Fruit fly (Drosophila melanogaster) whole organism, embryonic: ENCODE data around the gene sro.

Experiments used
- Aef1 ChIP-seq: fragments of 200-800 bp; sonication (Bioruptor generic); IDR thresholded peaks from 3 replicates; pipeline ENCODE4 v1.3.6; 2022; ENCODE audit warnings: missing biosample characterization, missing genetic modification characterization
- Antp ChIP-seq: fragments of 200-800 bp; sonication (Bioruptor generic); optimal IDR thresholded peaks from 3 replicates; lab custom pipeline; 2016; ENCODE audit warnings: missing biosample characterization, missing genetic modification characterization
- Asciz ChIP-seq: fragments of 200-800 bp; sonication (Bioruptor generic); optimal IDR thresholded peaks from 2 replicates; lab custom pipeline; 2017; ENCODE audit warnings: missing biosample characterization, mild to moderate bottlenecking, missing genetic modification characterization, missing genetic modification reagents
- Blimp-1 ChIP-seq: fragments of 200-800 bp; sonication (Bioruptor generic); optimal IDR thresholded peaks from 3 replicates; lab custom pipeline; 2018; ENCODE audit warnings: missing biosample characterization, missing genetic modification characterization, mild to moderate bottlenecking, moderate library complexity, missing genetic modification reagents
- CG11456 ChIP-seq: fragments of 200-800 bp; sonication (Bioruptor generic); IDR thresholded peaks from 3 replicates; pipeline ENCODE4 v1.3.6; 2022; ENCODE audit warnings: missing biosample characterization, missing genetic modification characterization
- CG11560 ChIP-seq: fragments of 200-800 bp; sonication (Bioruptor generic); IDR thresholded peaks from 3 replicates; pipeline ENCODE4 v1.3.6; 2022; ENCODE audit warnings: missing biosample characterization, missing genetic modification characterization
- CG12391 ChIP-seq: fragments of 200-800 bp; sonication (Bioruptor generic); optimal IDR thresholded peaks from 3 replicates; lab custom pipeline; 2018; ENCODE audit warnings: missing biosample characterization, mild to moderate bottlenecking, missing genetic modification characterization, moderate library complexity
- CG12659 ChIP-seq: fragments of 200-800 bp; sonication (Bioruptor generic); optimal IDR thresholded peaks from 3 replicates; lab custom pipeline; 2017; ENCODE audit warnings: mild to moderate bottlenecking, missing biosample characterization, missing genetic modification reagents, missing genetic modification characterization
- CG13894 ChIP-seq: fragments of 200-800 bp; sonication (Bioruptor generic); optimal IDR thresholded peaks from 3 replicates; lab custom pipeline; 2018; ENCODE audit warnings: missing biosample characterization, mild to moderate bottlenecking, missing genetic modification characterization, moderate library complexity
- CG15696 ChIP-seq: fragments of 200-800 bp; sonication (Bioruptor generic); optimal IDR thresholded peaks from 2 replicates; lab custom pipeline; 2019; ENCODE audit warnings: missing biosample characterization, mild to moderate bottlenecking, missing genetic modification characterization, moderate library complexity
- CG1603 ChIP-seq: fragments of 200-800 bp; sonication (Bioruptor generic); optimal IDR thresholded peaks from 2 replicates; lab custom pipeline; 2019; ENCODE audit warnings: missing biosample characterization, mild to moderate bottlenecking, missing genetic modification characterization, moderate library complexity
- CG16779 ChIP-seq: fragments of 200-800 bp; sonication (Bioruptor generic); IDR thresholded peaks from 2 replicates; pipeline ENCODE4 v1.3.6; 2022; ENCODE audit warnings: missing biosample characterization, missing genetic modification characterization
- CG17328 ChIP-seq: fragments of 200-800 bp; sonication (Bioruptor generic); IDR thresholded peaks from 2 replicates; pipeline ENCODE4 v1.3.6; 2022; ENCODE audit warnings: missing biosample characterization, missing genetic modification characterization
- CG2129 ChIP-seq: fragments of 200-800 bp; sonication (Bioruptor generic); IDR thresholded peaks from 2 replicates; pipeline ENCODE4 v1.3.6; 2022; ENCODE audit warnings: missing biosample characterization, missing genetic modification characterization; ENCODE audit not compliant: partially characterized antibody
- CG32532 ChIP-seq: fragments of 200-800 bp; sonication (Bioruptor generic); IDR thresholded peaks from 2 replicates; pipeline ENCODE4 v1.3.6; 2022; ENCODE audit warnings: missing biosample characterization, missing genetic modification characterization
- CG3847 ChIP-seq: fragments of 200-800 bp; sonication (Bioruptor generic); IDR thresholded peaks from 2 replicates; pipeline ENCODE4 v1.3.6; 2022; ENCODE audit warnings: missing biosample characterization, missing genetic modification characterization
- CG5953 ChIP-seq: fragments of 200-800 bp; sonication (Bioruptor generic); IDR thresholded peaks from 2 replicates; pipeline ENCODE4 v1.3.6; 2022; ENCODE audit warnings: missing biosample characterization, missing genetic modification characterization
- CG6272 ChIP-seq: fragments of 200-800 bp; sonication (Bioruptor generic); IDR thresholded peaks from 2 replicates; pipeline ENCODE4 v1.3.6; 2022; ENCODE audit warnings: missing biosample characterization, missing genetic modification characterization
- CG9797 ChIP-seq: fragments of 200-800 bp; sonication (Bioruptor generic); optimal IDR thresholded peaks from 3 replicates; lab custom pipeline; 2018; ENCODE audit warnings: missing biosample characterization, mild to moderate bottlenecking, missing genetic modification characterization
- CHES-1-like ChIP-seq: fragments of 200-800 bp; sonication (Bioruptor generic); optimal IDR thresholded peaks from 2 replicates; lab custom pipeline; 2016; ENCODE audit warnings: missing biosample characterization, missing genetic modification characterization
- Doc3 ChIP-seq: fragments of 200-800 bp; sonication (Bioruptor generic); IDR thresholded peaks from 3 replicates; pipeline ENCODE4 v1.3.6; 2022; ENCODE audit warnings: missing biosample characterization, missing genetic modification characterization; ENCODE audit not compliant: partially characterized antibody
- Ets97D ChIP-seq: fragments of 200-800 bp; sonication (Bioruptor generic); optimal IDR thresholded peaks from 3 replicates; lab custom pipeline; 2016; ENCODE audit warnings: missing biosample characterization, missing genetic modification characterization
- HHEX ChIP-seq: fragments of 200-800 bp; sonication (Bioruptor generic); optimal IDR thresholded peaks from 3 replicates; lab custom pipeline; 2017; ENCODE audit warnings: missing biosample characterization, mild to moderate bottlenecking, missing genetic modification characterization, missing genetic modification reagents
- Hr51 ChIP-seq, 2 experiments: fragments of 200-800 bp; sonication (Bioruptor generic); optimal IDR thresholded peaks; 2 replicates in 1 of 2; 3 replicates in 1 of 2; lab custom pipeline; 2016 to 2018; ENCODE audit warnings: missing biosample characterization in 2 of 2, missing genetic modification characterization in 2 of 2, mild to moderate bottlenecking in 1 of 2, moderate library complexity in 1 of 2
- Myb ChIP-seq: fragments of 200-800 bp; sonication (Bioruptor generic); optimal IDR thresholded peaks from 2 replicates; lab custom pipeline; 2016; ENCODE audit warnings: missing biosample characterization, missing genetic modification characterization
- Nf-YB ChIP-seq: fragments of 200-800 bp; sonication (Bioruptor generic); optimal IDR thresholded peaks from 3 replicates; lab custom pipeline; 2019; ENCODE audit warnings: missing biosample characterization, mild to moderate bottlenecking, missing genetic modification characterization, moderate library complexity
- Poxn ChIP-seq: fragments of 200-800 bp; sonication (Bioruptor generic); IDR thresholded peaks from 2 replicates; pipeline ENCODE4 v1.3.6; 2022; ENCODE audit warnings: missing biosample characterization, missing genetic modification characterization
- Ravus ChIP-seq: fragments of 200-800 bp; sonication (Bioruptor generic); IDR thresholded peaks from 2 replicates; pipeline ENCODE4 v1.3.6; 2022; ENCODE audit warnings: missing biosample characterization, missing genetic modification characterization
- Side ChIP-seq: fragments of 200-800 bp; sonication (Bioruptor generic); optimal IDR thresholded peaks from 2 replicates; lab custom pipeline; 2016; ENCODE audit warnings: missing biosample characterization, missing genetic modification characterization
- Six4 ChIP-seq: fragments of 200-800 bp; sonication (Bioruptor generic); optimal IDR thresholded peaks from 2 replicates; lab custom pipeline; 2016; ENCODE audit warnings: missing biosample characterization, missing genetic modification characterization
- Usf ChIP-seq: fragments of 200-800 bp; sonication (Bioruptor generic); optimal IDR thresholded peaks from 2 replicates; lab custom pipeline; 2017; ENCODE audit warnings: missing genotype, missing biosample characterization, missing genetic modification characterization
- ab ChIP-seq: fragments of 200-800 bp; sonication (Bioruptor generic); optimal IDR thresholded peaks from 2 replicates; lab custom pipeline; 2016; ENCODE audit warnings: missing biosample characterization, missing genetic modification characterization
- ash1 ChIP-seq: fragments of 200-800 bp; sonication (Bioruptor generic); optimal IDR thresholded peaks from 2 replicates; lab custom pipeline; 2018; ENCODE audit warnings: missing biosample characterization, mild to moderate bottlenecking, missing genetic modification characterization
- bcd ChIP-seq: fragments of 200-800 bp; sonication (Bioruptor generic); optimal IDR thresholded peaks from 2 replicates; lab custom pipeline; 2017; ENCODE audit warnings: missing biosample characterization, mild to moderate bottlenecking, missing genetic modification characterization
- btn ChIP-seq: fragments of 200-800 bp; sonication (Bioruptor generic); optimal IDR thresholded peaks from 2 replicates; lab custom pipeline; 2016; ENCODE audit warnings: missing biosample characterization, missing genetic modification characterization
- chn ChIP-seq: fragments of 200-800 bp; sonication (Bioruptor generic); optimal IDR thresholded peaks from 2 replicates; lab custom pipeline; 2016; ENCODE audit warnings: missing biosample characterization, missing genetic modification characterization
- dm ChIP-seq: fragments of 200-800 bp; sonication (Bioruptor generic); optimal IDR thresholded peaks from 3 replicates; lab custom pipeline; 2016; ENCODE audit warnings: missing biosample characterization, missing genetic modification characterization
- dmrt99B ChIP-seq: fragments of 200-800 bp; sonication (Bioruptor generic); optimal IDR thresholded peaks from 2 replicates; lab custom pipeline; 2018; ENCODE audit warnings: missing biosample characterization, mild to moderate bottlenecking, missing genetic modification characterization, moderate library complexity
- gem ChIP-seq: fragments of 200-800 bp; sonication (Bioruptor generic); optimal IDR thresholded peaks from 2 replicates; lab custom pipeline; 2019; ENCODE audit warnings: missing biosample characterization, mild to moderate bottlenecking, missing genetic modification characterization, moderate library complexity
- gro ChIP-seq: fragments of 200-800 bp; sonication (Bioruptor generic); optimal IDR thresholded peaks from 2 replicates; lab custom pipeline; 2016; ENCODE audit warnings: missing biosample characterization, missing genetic modification characterization
- gsb-n ChIP-seq: fragments of 200-800 bp; sonication (Bioruptor generic); optimal IDR thresholded peaks from 3 replicates; lab custom pipeline; 2018; ENCODE audit warnings: missing biosample characterization, mild to moderate bottlenecking, missing genetic modification characterization
- h ChIP-seq: fragments of >200 bp; optimal IDR thresholded peaks from 2 replicates; lab custom pipeline; 2017
- jing ChIP-seq: fragments of 200-800 bp; sonication (Bioruptor generic); optimal IDR thresholded peaks from 2 replicates; lab custom pipeline; 2018; ENCODE audit warnings: missing biosample characterization, mild to moderate bottlenecking, missing genetic modification characterization
- lmd ChIP-seq: fragments of 200-800 bp; sonication (Bioruptor generic); IDR thresholded peaks from 2 replicates; pipeline ENCODE4 v1.3.6; 2022; ENCODE audit warnings: missing biosample characterization, missing genetic modification characterization
- oc ChIP-seq: fragments of 200-800 bp; sonication (Bioruptor generic); optimal IDR thresholded peaks from 2 replicates; lab custom pipeline; 2018; ENCODE audit warnings: missing biosample characterization, mild to moderate bottlenecking, missing genetic modification characterization, moderate library complexity
- odd ChIP-seq: fragments of 200-800 bp; sonication (Bioruptor generic); optimal IDR thresholded peaks from 2 replicates; lab custom pipeline; 2017; ENCODE audit warnings: missing biosample characterization, mild to moderate bottlenecking, missing genetic modification characterization
- otp ChIP-seq: fragments of 200-800 bp; sonication (Bioruptor generic); IDR thresholded peaks from 3 replicates; pipeline ENCODE4, ENCODE4 v1.3.6; 2022; ENCODE audit warnings: missing biosample characterization, missing genetic modification characterization
- peb ChIP-seq: fragments of 200-800 bp; sonication (Bioruptor generic); IDR thresholded peaks from 2 replicates; pipeline ENCODE4 v1.3.6; 2022; ENCODE audit warnings: missing biosample characterization, missing genetic modification characterization
- phol ChIP-seq: fragments of 200-800 bp; sonication (Bioruptor generic); optimal IDR thresholded peaks from 3 replicates; lab custom pipeline; 2018; ENCODE audit warnings: missing biosample characterization, mild to moderate bottlenecking, missing genetic modification characterization, moderate library complexity
- psq ChIP-seq: fragments of 200-800 bp; sonication (Bioruptor generic); optimal IDR thresholded peaks from 2 replicates; lab custom pipeline; 2017; ENCODE audit warnings: missing biosample characterization, missing genetic modification characterization
- sim ChIP-seq: fragments of 200-800 bp; sonication (Bioruptor generic); IDR thresholded peaks from 2 replicates; pipeline ENCODE4 v1.3.6; 2022; ENCODE audit warnings: missing biosample characterization, missing genetic modification characterization
- slp2 ChIP-seq: fragments of 200-800 bp; sonication (Bioruptor generic); optimal IDR thresholded peaks from 2 replicates; lab custom pipeline; 2016; ENCODE audit warnings: missing biosample characterization, missing genetic modification characterization

Gene sro

DNA sequence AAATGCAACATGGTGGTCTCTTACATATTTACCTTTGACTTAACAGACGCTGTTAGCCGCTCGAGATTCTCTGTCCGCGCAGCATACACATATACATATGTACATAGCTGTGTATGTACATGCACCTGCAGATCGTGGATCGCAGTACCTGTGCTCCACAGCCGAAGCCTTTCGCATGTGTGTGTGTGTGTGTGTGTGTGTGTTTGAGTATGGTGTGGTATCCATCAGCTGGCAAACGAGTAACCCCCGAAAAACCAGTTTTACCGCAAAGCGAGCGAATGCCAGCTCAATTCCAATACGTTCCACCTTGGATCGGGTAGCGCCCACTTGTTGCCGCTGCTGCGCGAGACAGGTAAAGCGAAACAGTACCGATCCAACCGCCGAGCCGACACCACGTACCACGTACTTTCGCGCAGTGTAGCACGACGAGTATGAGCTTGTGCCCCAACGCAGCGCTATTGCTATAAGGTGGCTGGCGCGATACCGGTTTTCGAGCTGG is 46.9 kb downstream of the sro start, which contains the start of gene Cad99C (continued):
- TF ChIP-seq Poxn (GFP tag; lab: Robert Waterston, UW) (no peak), CG3847 (0 out of 2 replicates have a peak, but pooled peaks have one; percentile 15), peb (GFP tag; lab: Robert Waterston, UW) (no peak), oc (peak; percentile 14), CG2129 (no peak), CG16779 (GFP tag; lab: Robert Waterston, UW) (no peak), Six4 (GFP tag; lab: Kevin White, UChicago) (no peak), ash1 (GFP tag; lab: Kevin White, UChicago) (no peak), chn (peak; percentile 31), slp2 (no peak), gsb-n (no peak), h (lab: Kevin White, UChicago) (no peak), Aef1 (GFP tag; lab: Robert Waterston, UW) (no peak), CG15696 (tag; lab: Kevin White, UChicago) (no peak), Antp (GFP tag; lab: Kevin White, UChicago) (no peak), CG17328 (no peak), Usf (no peak), phol (no peak), HHEX (GFP tag; lab: Kevin White, UChicago) (peak; percentile 31), CHES-1-like (GFP tag; lab: Kevin White, UChicago) (no peak), Side (GFP tag; lab: Kevin White, UChicago) (peak; percentile 1), CG9797 (GFP tag; lab: Kevin White, UChicago) (no peak), Hr51 (GFP tag; optimal IDR thresholded peaks at IDR 0.05; lab: Kevin White, UChicago) (no peak), CG11456 (GFP tag; lab: Robert Waterston, UW) (no peak), gem (no peak), ab (GFP tag; lab: Kevin White, UChicago) (no peak), gro (no peak), btn (GFP tag; lab: Kevin White, UChicago) (no peak), CG12391 (tag; lab: Kevin White, UChicago) (no peak), bcd (no peak), Ravus (GFP tag; lab: Robert Waterston, UW) (no peak), CG13894 (peak; percentile 69), Nf-YB (GFP tag; lab: Kevin White, UChicago) (no peak), CG11560 (no peak), Ets97D (no peak), dm (GFP tag; lab: Kevin White, UChicago) (no peak), CG6272 (no peak), dmrt99B (tag; lab: Kevin White, UChicago) (no peak), CG12659 (GFP tag; lab: Kevin White, UChicago) (no peak), Doc3 (GFP tag; lab: Robert Waterston, UW) (no peak), CG1603 (tag; lab: Kevin White, UChicago) (no peak), otp (GFP tag; lab: Robert Waterston, UW) (no peak), sim (GFP tag; lab: Robert Waterston, UW) (no peak), CG5953 (GFP tag; lab: Robert Waterston, UW) (no peak), odd (no peak), CG32532 (GFP tag; lab: Robert Waterston, UW) (no peak), Asciz (GFP tag; lab: Kevin White, UChicago) (no peak), psq (GFP tag; lab: Kevin White, UChicago) (no peak), Myb (GFP tag; lab: Kevin White, UChicago) (no peak), lmd (GFP tag; lab: Robert Waterston, UW) (no peak), jing (GFP tag; lab: Kevin White, UChicago) (no peak), Blimp-1 (GFP tag; lab: Kevin White, UChicago) (no peak)
